Fruit fly (Drosophila melanogaster) whole organism, prepupa: ENCODE measurements around the gene CG14014.

Experiments used
- Blimp-1 ChIP-seq: fragments of 200-800 bp; sonication (Bioruptor generic); optimal IDR thresholded peaks from 3 replicates; lab custom pipeline; 2017; ENCODE audit warnings: missing biosample characterization, missing genetic modification characterization, mild to moderate bottlenecking, moderate library complexity, missing genetic modification reagents
- CG32006 ChIP-seq: fragments of 200-800 bp; sonication (Bioruptor generic); optimal IDR thresholded peaks from 3 replicates; lab custom pipeline; 2017; ENCODE audit warnings: missing biosample characterization, mild to moderate bottlenecking, missing genetic modification characterization
- CG34406 ChIP-seq: fragments of 200-800 bp; sonication (Bioruptor generic); optimal IDR thresholded peaks from 3 replicates; lab custom pipeline; 2016; ENCODE audit warnings: missing biosample characterization, missing genetic modification characterization
- CG3919 ChIP-seq: fragments of 200-800 bp; sonication (Bioruptor generic); optimal IDR thresholded peaks from 3 replicates; lab custom pipeline; 2016; ENCODE audit warnings: missing biosample characterization, missing genetic modification characterization
- CG7368 ChIP-seq: fragments of 200-800 bp; sonication (Bioruptor generic); optimal IDR thresholded peaks from 3 replicates; lab custom pipeline; 2016; ENCODE audit warnings: missing biosample characterization, missing genetic modification characterization
- CG8319 ChIP-seq: fragments of 200-800 bp; sonication (Bioruptor generic); optimal IDR thresholded peaks from 3 replicates; lab custom pipeline; 2016; ENCODE audit warnings: missing biosample characterization, missing genetic modification characterization
- Eip93F ChIP-seq: fragments of 200-800 bp; sonication (Bioruptor generic); optimal IDR thresholded peaks from 2 replicates; lab custom pipeline; 2016; ENCODE audit warnings: missing biosample characterization, mild to moderate bottlenecking, missing genetic modification characterization
- Hr39 ChIP-seq: fragments of 200-800 bp; sonication (Bioruptor generic); optimal IDR thresholded peaks from 2 replicates; lab custom pipeline; 2016; ENCODE audit warnings: missing biosample characterization, missing genetic modification characterization
- Sox102F ChIP-seq: fragments of 200-800 bp; sonication (Bioruptor generic); optimal IDR thresholded peaks from 2 replicates; lab custom pipeline; 2016; ENCODE audit warnings: missing biosample characterization, mild to moderate bottlenecking, missing genetic modification characterization
- achi ChIP-seq: fragments of 200-800 bp; sonication (Bioruptor generic); optimal IDR thresholded peaks from 3 replicates; lab custom pipeline; 2016; ENCODE audit warnings: missing biosample characterization, missing genetic modification characterization
- pdm3 ChIP-seq: fragments of 200-800 bp; sonication (Bioruptor generic); optimal IDR thresholded peaks from 3 replicates; lab custom pipeline; 2016; ENCODE audit warnings: missing biosample characterization, missing genetic modification characterization

dm6 chr2L:5593839-5594238, 43.2 kb upstream of the CG14014 start:
- no peak for TF ChIP-seq Blimp-1 (GFP tag; lab: Kevin White, UChicago)
- TF ChIP-seq CG8319: no peak
- no peak for TF ChIP-seq CG3919
- no peak for TF ChIP-seq CG34406 (GFP tag; lab: Kevin White, UChicago)
- TF ChIP-seq Eip93F: no peak
- no peak for TF ChIP-seq Hr39 (GFP tag; lab: Kevin White, UChicago)
- TF ChIP-seq CG32006 (GFP tag; lab: Kevin White, UChicago): no peak
- TF ChIP-seq CG7368 (GFP tag; lab: Kevin White, UChicago): no peak
- no peak for TF ChIP-seq Sox102F (GFP tag; lab: Kevin White, UChicago)
- TF ChIP-seq achi (GFP tag; lab: Kevin White, UChicago): no peak
- no peak for TF ChIP-seq pdm3 (GFP tag; lab: Kevin White, UChicago)
